Worm (Caenorhabditis elegans) whole organism, L2 larva: ENCODE measurements around the gene srx-45.

Source experiments
- ZK546.5 ChIP-seq: sonication (generic microtip); optimal IDR thresholded peaks from 2 replicates; lab custom pipeline; 2017; ENCODE audit warnings: missing biosample characterization, missing genetic modification characterization
- nhr-77 ChIP-seq: fragments of 150-350 bp; optimal IDR thresholded peaks from 2 replicates; lab custom pipeline; 2014; ENCODE audit warnings: missing biosample characterization, missing genetic modification characterization
- ztf-11 ChIP-seq: sonication (generic microtip); optimal IDR thresholded peaks from 2 replicates; lab custom pipeline; 2017; ENCODE audit warnings: missing biosample characterization, missing genetic modification characterization

DNA sequence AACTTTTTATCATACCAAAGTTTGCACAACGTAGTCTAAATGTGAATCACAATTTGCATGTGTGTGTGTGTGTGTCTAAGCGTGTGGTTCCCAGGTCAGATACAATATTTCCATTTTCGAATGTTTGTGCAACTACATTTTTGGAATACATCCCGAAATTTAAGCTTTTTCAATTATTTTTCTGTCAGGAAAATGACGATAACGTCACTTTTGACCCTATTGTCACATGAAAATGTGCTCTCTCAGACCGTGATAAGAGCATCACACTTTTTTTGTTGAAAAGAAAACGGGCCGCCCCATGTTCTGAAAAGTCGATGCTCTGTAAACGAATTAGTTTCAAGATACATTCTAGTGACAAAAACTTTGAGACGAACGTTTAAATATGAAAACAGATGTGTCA is 51.5 kb downstream of the srx-45 start:
- TF ChIP-seq ztf-11 (tag; lab: Kevin White, UChicago) (no peak), nhr-77 (tag; lab: Kevin White, UChicago) (no peak), ZK546.5 (tag; lab: Kevin White, UChicago) (no peak)
